Fruit fly (Drosophila melanogaster): ENCODE measurements around the gene Tdrd3.

Gene Tdrd3

DNA sequence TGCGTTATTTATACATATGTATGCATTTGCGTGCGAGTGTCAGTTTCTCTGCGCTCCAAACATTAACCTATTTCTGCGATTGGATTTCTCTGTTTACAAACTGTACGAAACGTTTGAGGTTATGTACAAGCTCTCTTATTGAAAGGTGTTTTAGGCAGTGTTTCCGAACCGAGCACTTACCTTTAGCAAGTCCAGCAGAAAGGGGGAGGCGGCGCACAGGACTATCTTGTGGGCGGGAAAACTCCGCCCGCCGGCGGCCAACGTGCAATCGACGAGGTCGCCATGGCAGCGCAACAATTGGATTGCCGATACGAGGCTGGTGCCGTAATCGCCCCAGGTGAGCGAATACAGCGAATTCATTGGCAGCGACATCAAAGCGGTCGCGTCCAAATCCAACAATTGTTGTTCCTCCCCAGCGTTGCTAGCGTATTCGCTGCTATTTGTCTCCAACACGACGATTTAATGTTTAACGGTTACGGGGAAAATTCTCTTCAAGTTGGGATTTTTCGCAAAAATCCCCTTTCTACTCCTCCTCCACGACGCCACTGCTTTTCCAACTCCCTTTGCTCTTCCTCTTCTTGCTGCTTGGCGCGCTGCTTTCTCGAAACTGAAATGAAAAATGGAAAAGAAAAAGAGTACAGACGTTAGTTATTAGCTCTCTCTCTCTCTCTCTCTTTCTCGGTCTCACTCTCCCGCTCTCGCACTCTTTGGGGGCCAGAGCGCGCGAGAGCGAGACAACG, 29.7 kb upstream of the Tdrd3 start (continued):
- no peak for TF ChIP-seq hkb (optimal IDR thresholded peaks at IDR 0.05)
- peak; percentile 88 for TF ChIP-seq hkb (GFP tag; IDR thresholded peaks at IDR 0.05)
- peak; percentile 10 for TF ChIP-seq CG17568 (GFP tag; optimal IDR thresholded peaks at IDR 0.05)
- TF ChIP-seq CG12219 (GFP tag; optimal IDR thresholded peaks at IDR 0.05): peak; percentile 80
- peak; percentile 63 for TF ChIP-seq jing (GFP tag; optimal IDR thresholded peaks at IDR 0.05)
- TF ChIP-seq al (GFP tag; IDR thresholded peaks at IDR 0.05): peak; percentile 88
- TF ChIP-seq lilli (GFP tag; optimal IDR thresholded peaks at IDR 0.05): peak; percentile 95
- TF ChIP-seq CG14441 (GFP tag; IDR thresholded peaks at IDR 0.05): peak; percentile 90
- peak; percentile 59 for TF ChIP-seq nerfin-1 (tag; optimal IDR thresholded peaks at IDR 0.05)
- TF ChIP-seq lmd (GFP tag; IDR thresholded peaks at IDR 0.05): peak; percentile 93
- peak; percentile 55; the same call in 1 of the 2 replicates for TF ChIP-seq CG10959 (GFP tag; IDR thresholded peaks at IDR 0.05)
- peak; percentile 96 for TF ChIP-seq CG32532 (GFP tag; IDR thresholded peaks at IDR 0.05)
- TF ChIP-seq slou (GFP tag; optimal IDR thresholded peaks at IDR 0.05): peak; percentile 76
- TF ChIP-seq crc (GFP tag; optimal IDR thresholded peaks at IDR 0.05): peak; percentile 70
- TF ChIP-seq CG17829 (tag; optimal IDR thresholded peaks at IDR 0.05): peak; percentile 64
- peak; percentile 32 for TF ChIP-seq CG7987 (GFP tag; optimal IDR thresholded peaks at IDR 0.05)
- TF ChIP-seq pb (GFP tag; optimal IDR thresholded peaks at IDR 0.05): peak; percentile 93
- TF ChIP-seq amos (GFP tag; IDR thresholded peaks at IDR 0.05; ENCODE audit: partially characterized antibody): no peak
- TF ChIP-seq CG2678 (tag; optimal IDR thresholded peaks at IDR 0.05): peak; percentile 90
- 0 out of 2 replicates have a peak, but pooled peaks have one; percentile 57 for TF ChIP-seq danr (GFP tag; IDR thresholded peaks at IDR 0.05)
- TF ChIP-seq insv (GFP tag; optimal IDR thresholded peaks at IDR 0.05): peak in 1 of 2 experiments; percentile 80
- TF ChIP-seq CG9437 (GFP tag; optimal IDR thresholded peaks at IDR 0.05): peak; percentile 66
- TF ChIP-seq tap (tag; optimal IDR thresholded peaks at IDR 0.05): peak; percentile 54
- peak; percentile 57 for TF ChIP-seq Nf-YC (tag; optimal IDR thresholded peaks at IDR 0.05)
- TF ChIP-seq CG2875 (GFP tag; optimal IDR thresholded peaks at IDR 0.05): peak; percentile 75
- no peak for TF ChIP-seq dan (GFP tag; IDR thresholded peaks at IDR 0.05)
- TF ChIP-seq prd (optimal IDR thresholded peaks at IDR 0.05): no peak
- peak; percentile 92 for TF ChIP-seq prd (GFP tag; IDR thresholded peaks at IDR 0.05)
- TF ChIP-seq trem (tag; optimal IDR thresholded peaks at IDR 0.05): peak; percentile 26
- peak; percentile 83 for TF ChIP-seq fd3F (GFP tag; optimal IDR thresholded peaks at IDR 0.05)
- peak; percentile 85 for TF ChIP-seq Oaz (GFP tag; IDR thresholded peaks at IDR 0.05)
- peak; percentile 88 for TF ChIP-seq CG11398 (GFP tag; optimal IDR thresholded peaks at IDR 0.05)
- peak; percentile 74 for TF ChIP-seq CG5180 (GFP tag; optimal IDR thresholded peaks at IDR 0.05)
- peak; percentile 38; the same call in 1 of the 3 replicates for TF ChIP-seq CG2199 (GFP tag; IDR thresholded peaks at IDR 0.05)
- peak; percentile 88 for TF ChIP-seq scrt (GFP tag; optimal IDR thresholded peaks at IDR 0.05)
- TF ChIP-seq CG31441 (GFP tag; IDR thresholded peaks at IDR 0.05): peak; percentile 79
- TF ChIP-seq CG12155 (GFP tag; optimal IDR thresholded peaks at IDR 0.05): peak; percentile 91
- TF ChIP-seq wdn (GFP tag; IDR thresholded peaks at IDR 0.05): peak; percentile 89
- peak; percentile 81 for TF ChIP-seq CG6272 (GFP tag; IDR thresholded peaks at IDR 0.05)
- TF ChIP-seq CG3281 (GFP tag; optimal IDR thresholded peaks at IDR 0.05): peak; percentile 92
- TF ChIP-seq CG34224 (GFP tag; IDR thresholded peaks at IDR 0.05; ENCODE audit: partially characterized antibody): peak; percentile 36; the same call in 2 of the 3 replicates
- peak; percentile 66 for TF ChIP-seq en (GFP tag; optimal IDR thresholded peaks at IDR 0.05)
- TF ChIP-seq Gug (GFP tag; IDR thresholded peaks at IDR 0.05): peak; percentile 91
- no peak for TF ChIP-seq lov (optimal IDR thresholded peaks at IDR 0.05)
- peak; percentile 85; the same call in 2 of the 3 replicates for TF ChIP-seq lov (GFP tag; IDR thresholded peaks at IDR 0.05)
- TF ChIP-seq tll (GFP tag; optimal IDR thresholded peaks at IDR 0.05): no peak
- peak; percentile 85 for TF ChIP-seq nmo (GFP tag; optimal IDR thresholded peaks at IDR 0.05)
- TF ChIP-seq vvl (GFP tag; IDR thresholded peaks at IDR 0.05): peak; percentile 95
- TF ChIP-seq p53 (GFP tag; optimal IDR thresholded peaks at IDR 0.05): peak; percentile 82
- peak; percentile 46 for TF ChIP-seq Sry-δ (GFP tag; optimal IDR thresholded peaks at IDR 0.05)
